Worm (Caenorhabditis elegans) whole organism, L4 larva: ENCODE measurements around the gene fbxc-36.

Source experiments
- aly-2 ChIP-seq: sonication (generic microtip); optimal IDR thresholded peaks from 2 replicates; lab custom pipeline; 2018; ENCODE audit warnings: missing biosample characterization, missing genetic modification characterization
- fkh-10 ChIP-seq: fragments of 150-350 bp; optimal IDR thresholded peaks from 2 replicates; lab custom pipeline; 2014; ENCODE audit warnings: missing biosample characterization, missing genetic modification reagents, missing genetic modification characterization
- hlh-30 ChIP-seq: sonication (generic microtip); optimal IDR thresholded peaks from 2 replicates; lab custom pipeline; 2017; ENCODE audit warnings: antibody characterized with exemption, mild to moderate bottlenecking, missing genetic modification characterization, missing compliant biosample characterization; ENCODE audit not compliant: insufficient read depth
- lin-29 ChIP-seq: fragments of 200-800 bp; sonication (Bioruptor generic); IDR thresholded peaks from 2 replicates; pipeline ENCODE4 v1.3.6; 2022; ENCODE audit warnings: missing genetic modification reagents, missing genetic modification characterization, missing compliant biosample characterization
- lin-39 ChIP-seq: fragments of 150-350 bp; optimal IDR thresholded peaks from 2 replicates; lab custom pipeline; 2014; ENCODE audit warnings: missing biosample characterization, missing genetic modification reagents, missing genetic modification characterization
- mxl-3 ChIP-seq: fragments of 200-800 bp; sonication (Bioruptor generic); optimal IDR thresholded peaks from 2 replicates; lab custom pipeline; 2018; ENCODE audit warnings: mild to moderate bottlenecking, missing genetic modification characterization, missing compliant biosample characterization
- nhr-237 ChIP-seq: sonication (generic microtip); optimal IDR thresholded peaks from 2 replicates; lab custom pipeline; 2017; ENCODE audit warnings: missing biosample characterization, missing genetic modification characterization
- nhr-77 ChIP-seq: fragments of 150-350 bp; optimal IDR thresholded peaks from 2 replicates; lab custom pipeline; 2014; ENCODE audit warnings: missing biosample characterization, missing genetic modification characterization
- unc-62 ChIP-seq, 3 experiments: fragments of 150-350 bp in 1 of 3; sonication (generic microtip); optimal IDR thresholded peaks in 2 of 3; peaks in 1 of 3; 1 replicate in 1 of 3; 2 replicates in 2 of 3; lab custom pipeline; 2014 to 2017; ENCODE audit warnings: missing biosample characterization in 3 of 3, missing genetic modification characterization in 3 of 3, missing genetic modification reagents in 3 of 3, missing genotype in 1 of 3
- zfp-3 ChIP-seq: fragments of 200-800 bp; sonication (Bioruptor generic); conservative IDR thresholded peaks from 2 replicates; pipeline ENCODE4 v1.3.6; 2022; ENCODE audit warnings: missing genetic modification reagents, missing genetic modification characterization, missing compliant biosample characterization

ce11 chrII:920326-920725, 20.5 kb upstream of the fbxc-36 start:
- TF ChIP-seq aly-2 (no peak), nhr-77 (tag; lab: Kevin White, UChicago) (no peak), zfp-3 (GFP tag; lab: Robert Waterston, UW) (no peak), mxl-3 (GFP tag; lab: Kevin White, UChicago) (no peak), unc-62 (GFP tag; optimal IDR thresholded peaks at IDR 0.05 in 1 of 2; lab: Kevin White, UChicago) (no peak), unc-62 (tag; optimal IDR thresholded peaks at IDR 0.05; lab: Kevin White, UChicago) (no peak), lin-39 (tag; lab: Kevin White, UChicago) (no peak), hlh-30 (tag; lab: Kevin White, UChicago) (no peak), fkh-10 (GFP tag; lab: Kevin White, UChicago) (no peak), lin-29 (no peak), nhr-237 (no peak)
